Fruit fly (Drosophila melanogaster) whole organism, embryonic: ENCODE data around the gene CG13392.

Source experiments
- Antp ChIP-seq: fragments of 200-800 bp; sonication (Bioruptor generic); optimal IDR thresholded peaks from 3 replicates; lab custom pipeline; 2016; ENCODE audit warnings: missing biosample characterization, missing genetic modification characterization
- C15 ChIP-seq: fragments of 200-800 bp; sonication (Bioruptor generic); IDR thresholded peaks from 3 replicates; pipeline ENCODE4 v1.3.6; 2022; ENCODE audit warnings: missing biosample characterization, missing genetic modification characterization
- CG10321 ChIP-seq: fragments of 200-800 bp; sonication (Bioruptor generic); IDR thresholded peaks from 2 replicates; pipeline ENCODE4 v1.3.6; 2022; ENCODE audit warnings: missing biosample characterization, missing genetic modification characterization
- CG13296 ChIP-seq: fragments of 200-800 bp; sonication (Bioruptor generic); optimal IDR thresholded peaks from 3 replicates; lab custom pipeline; 2018; ENCODE audit warnings: missing biosample characterization, mild to moderate bottlenecking, missing genetic modification characterization
- CG15073 ChIP-seq: fragments of 200-800 bp; sonication (Bioruptor generic); optimal IDR thresholded peaks from 2 replicates; lab custom pipeline; 2016; ENCODE audit warnings: missing biosample characterization, missing genetic modification characterization
- CG16779 ChIP-seq: fragments of 200-800 bp; sonication (Bioruptor generic); IDR thresholded peaks from 2 replicates; pipeline ENCODE4 v1.3.6; 2022; ENCODE audit warnings: missing biosample characterization, missing genetic modification characterization
- CG17568 ChIP-seq: fragments of 200-800 bp; sonication (Bioruptor generic); optimal IDR thresholded peaks from 2 replicates; lab custom pipeline; 2018; ENCODE audit warnings: missing biosample characterization, mild to moderate bottlenecking, missing genetic modification characterization, moderate library complexity
- CG34376 ChIP-seq: fragments of 200-800 bp; sonication (Bioruptor generic); optimal IDR thresholded peaks from 2 replicates; lab custom pipeline; 2018; ENCODE audit warnings: missing biosample characterization, mild to moderate bottlenecking, missing genetic modification characterization
- CG7372 ChIP-seq: fragments of 200-800 bp; sonication (Bioruptor generic); IDR thresholded peaks from 2 replicates; pipeline ENCODE4 v1.3.6; 2022; ENCODE audit warnings: missing biosample characterization, missing genetic modification characterization
- CG8290 ChIP-seq, 3 experiments: fragments of 200-800 bp; sonication (Bioruptor generic); optimal IDR thresholded peaks; 2 replicates each; lab custom pipeline; 2016 to 2019; ENCODE audit warnings: missing biosample characterization in 3 of 3, missing genetic modification characterization in 3 of 3, mild to moderate bottlenecking in 2 of 3, moderate library complexity in 1 of 3
- Chrac-16 ChIP-seq: fragments of 200-800 bp; sonication (Bioruptor generic); optimal IDR thresholded peaks from 3 replicates; lab custom pipeline; 2016; ENCODE audit warnings: missing biosample characterization, missing genetic modification characterization
- Dbx ChIP-seq: fragments of 200-800 bp; sonication (Bioruptor generic); IDR thresholded peaks from 3 replicates; pipeline ENCODE4 v1.3.6; 2022; ENCODE audit warnings: missing biosample characterization, missing genetic modification characterization
- Deaf1 ChIP-seq: fragments of 200-800 bp; optimal IDR thresholded peaks from 3 replicates; lab custom pipeline; 2019; ENCODE audit warnings: missing biosample characterization, mild to moderate bottlenecking, missing genetic modification characterization, moderate library complexity
- Dip3 ChIP-seq: fragments of 200-800 bp; sonication (Bioruptor generic); optimal IDR thresholded peaks from 3 replicates; lab custom pipeline; 2016; ENCODE audit warnings: missing biosample characterization, missing genetic modification characterization
- Dref ChIP-seq: fragments of 200-800 bp; sonication (Bioruptor generic); IDR thresholded peaks from 2 replicates; pipeline ENCODE4 v1.3.6; 2022; ENCODE audit warnings: missing biosample characterization, missing genetic modification characterization
- Ets97D ChIP-seq: fragments of 200-800 bp; sonication (Bioruptor generic); optimal IDR thresholded peaks from 3 replicates; lab custom pipeline; 2016; ENCODE audit warnings: missing biosample characterization, missing genetic modification characterization
- Fer1 ChIP-seq: fragments of 200-800 bp; sonication (Bioruptor generic); optimal IDR thresholded peaks from 2 replicates; lab custom pipeline; 2017; ENCODE audit warnings: missing biosample characterization, mild to moderate bottlenecking, missing genetic modification characterization
- Fer3 ChIP-seq: fragments of 200-800 bp; sonication (Bioruptor generic); optimal IDR thresholded peaks from 2 replicates; lab custom pipeline; 2018; ENCODE audit warnings: missing biosample characterization, mild to moderate bottlenecking, missing genetic modification characterization, moderate library complexity
- Gug ChIP-seq: fragments of 200-800 bp; sonication (Bioruptor generic); IDR thresholded peaks from 4 replicates; pipeline ENCODE4 v1.3.6; 2022; ENCODE audit warnings: missing biosample characterization, missing genetic modification characterization
- HLH4C ChIP-seq: fragments of 200-800 bp; sonication (Bioruptor generic); IDR thresholded peaks from 3 replicates; pipeline ENCODE4 v1.3.6; 2022; ENCODE audit warnings: missing biosample characterization, missing genetic modification characterization; ENCODE audit not compliant: partially characterized antibody
- MESR4 ChIP-seq: fragments of 200-800 bp; sonication (Bioruptor generic); optimal IDR thresholded peaks from 2 replicates; lab custom pipeline; 2018; ENCODE audit warnings: missing biosample characterization, mild to moderate bottlenecking, missing genetic modification characterization, moderate library complexity
- NFAT ChIP-seq: fragments of 200-800 bp; sonication (Bioruptor generic); IDR thresholded peaks from 2 replicates; pipeline ENCODE4 v1.3.6; 2022; ENCODE audit warnings: missing biosample characterization, missing genetic modification characterization
- Ssrp ChIP-seq: fragments of 200-800 bp; sonication (Bioruptor generic); optimal IDR thresholded peaks from 2 replicates; lab custom pipeline; 2018; ENCODE audit warnings: missing biosample characterization, mild to moderate bottlenecking, missing genetic modification characterization, moderate library complexity
- Tbp ChIP-seq: fragments of >200 bp; optimal IDR thresholded peaks from 2 replicates; lab custom pipeline; 2018; ENCODE audit warnings: missing biosample characterization, missing genetic modification characterization
- amos ChIP-seq: fragments of 200-800 bp; sonication (Bioruptor generic); IDR thresholded peaks from 2 replicates; pipeline ENCODE4 v1.3.6; 2022; ENCODE audit warnings: missing biosample characterization, missing genetic modification characterization; ENCODE audit not compliant: partially characterized antibody
- az2 ChIP-seq: fragments of 200-800 bp; sonication (Bioruptor generic); optimal IDR thresholded peaks from 3 replicates; lab custom pipeline; 2016; ENCODE audit warnings: missing biosample characterization, missing genetic modification characterization
- crol ChIP-seq: fragments of 200-800 bp; sonication (Bioruptor generic); IDR thresholded peaks from 2 replicates; pipeline ENCODE4 v1.3.6; 2022; ENCODE audit warnings: missing biosample characterization, missing genetic modification characterization
- cwo ChIP-seq: fragments of 200-800 bp; sonication (Bioruptor generic); optimal IDR thresholded peaks from 3 replicates; lab custom pipeline; 2017; ENCODE audit warnings: missing biosample characterization, missing genetic modification characterization, mild to moderate bottlenecking, moderate library complexity, missing genetic modification reagents
- dmrt11E ChIP-seq: fragments of 200-800 bp; sonication (Bioruptor generic); optimal IDR thresholded peaks from 3 replicates; lab custom pipeline; 2018; ENCODE audit warnings: missing biosample characterization, mild to moderate bottlenecking, missing genetic modification characterization, moderate library complexity
- dpn ChIP-seq, 2 experiments: fragments of 200-800 bp; sonication (Bioruptor generic); optimal IDR thresholded peaks; 3 replicates each; lab custom pipeline; 2016; ENCODE audit warnings: missing biosample characterization in 2 of 2, missing genetic modification characterization in 2 of 2
- ems ChIP-seq: fragments of 200-800 bp; sonication (Bioruptor generic); optimal IDR thresholded peaks from 3 replicates; lab custom pipeline; 2016; ENCODE audit warnings: missing biosample characterization, missing genetic modification characterization
- eyg ChIP-seq: fragments of 200-800 bp; sonication (Bioruptor generic); optimal IDR thresholded peaks from 3 replicates; lab custom pipeline; 2016; ENCODE audit warnings: missing biosample characterization, missing genetic modification characterization
- fd64A ChIP-seq: fragments of 200-800 bp; sonication (Bioruptor generic); optimal IDR thresholded peaks from 3 replicates; lab custom pipeline; 2018; ENCODE audit warnings: missing biosample characterization, mild to moderate bottlenecking, missing genetic modification characterization
- gcm ChIP-seq: fragments of 200-800 bp; sonication (Bioruptor generic); optimal IDR thresholded peaks from 2 replicates; lab custom pipeline; 2019; ENCODE audit warnings: missing biosample characterization, mild to moderate bottlenecking, missing genetic modification characterization, moderate library complexity
- h ChIP-seq: fragments of >200 bp; optimal IDR thresholded peaks from 2 replicates; lab custom pipeline; 2017
- ham ChIP-seq: fragments of 200-800 bp; sonication (Bioruptor generic); IDR thresholded peaks from 2 replicates; pipeline ENCODE4 v1.3.6; 2022; ENCODE audit warnings: missing biosample characterization, missing genetic modification characterization
- insv ChIP-seq, 2 experiments: fragments of 200-800 bp; sonication (Bioruptor generic); optimal IDR thresholded peaks; 3 replicates each; lab custom pipeline; 2016 to 2018; ENCODE audit warnings: missing biosample characterization in 2 of 2, missing genetic modification characterization in 2 of 2
- inv ChIP-seq: fragments of 200-800 bp; sonication (Bioruptor generic); IDR thresholded peaks from 2 replicates; pipeline ENCODE4 v1.3.6; 2022; ENCODE audit warnings: missing biosample characterization, missing genetic modification characterization; ENCODE audit not compliant: partially characterized antibody
- pho ChIP-seq: fragments of 200-800 bp; sonication (Bioruptor generic); optimal IDR thresholded peaks from 2 replicates; lab custom pipeline; 2016; ENCODE audit warnings: missing biosample characterization, missing genetic modification characterization
- pita ChIP-seq: fragments of 200-800 bp; sonication (Bioruptor generic); optimal IDR thresholded peaks from 2 replicates; lab custom pipeline; 2017; ENCODE audit warnings: missing biosample characterization, mild to moderate bottlenecking, missing genetic modification characterization
- ro ChIP-seq: fragments of 200-800 bp; sonication (Bioruptor generic); IDR thresholded peaks from 2 replicates; pipeline ENCODE4 v1.3.6; 2022; ENCODE audit warnings: missing biosample characterization, missing genetic modification characterization
- sc ChIP-seq, 3 experiments: fragments of >200 bp in 2 of 3; fragments of 200-800 bp in 1 of 3; sonication (Bioruptor generic) in 1 of 3; optimal IDR thresholded peaks; 2 replicates in 2 of 3; 3 replicates in 1 of 3; lab custom pipeline; 2017; ENCODE audit warnings: mild to moderate bottlenecking in 1 of 3, missing biosample characterization in 1 of 3, missing genetic modification characterization in 1 of 3, missing genetic modification reagents in 1 of 3
- sd ChIP-seq: fragments of 200-800 bp; sonication (Bioruptor generic); optimal IDR thresholded peaks from 3 replicates; lab custom pipeline; 2018; ENCODE audit warnings: missing biosample characterization, mild to moderate bottlenecking, missing genetic modification characterization, moderate library complexity
- sisA ChIP-seq: fragments of 200-800 bp; sonication (Bioruptor generic); IDR thresholded peaks from 2 replicates; pipeline ENCODE4 v1.3.6; 2022; ENCODE audit warnings: missing biosample characterization, missing genetic modification characterization
- slbo ChIP-seq: fragments of 200-800 bp; sonication (Bioruptor generic); IDR thresholded peaks from 2 replicates; pipeline ENCODE4 v1.3.6; 2022; ENCODE audit warnings: missing biosample characterization, missing genetic modification characterization
- trh ChIP-seq: fragments of 200-800 bp; sonication (Bioruptor generic); optimal IDR thresholded peaks from 2 replicates; lab custom pipeline; 2016; ENCODE audit warnings: missing biosample characterization, missing genetic modification characterization
- unpg ChIP-seq: fragments of 200-800 bp; sonication (Bioruptor generic); optimal IDR thresholded peaks from 3 replicates; lab custom pipeline; 2018; ENCODE audit warnings: missing biosample characterization, mild to moderate bottlenecking, missing genetic modification characterization, moderate library complexity
- zen ChIP-seq: fragments of 200-800 bp; sonication (Bioruptor generic); optimal IDR thresholded peaks from 3 replicates; lab custom pipeline; 2018; ENCODE audit warnings: missing biosample characterization, mild to moderate bottlenecking, missing genetic modification characterization, moderate library complexity
- zfh2 ChIP-seq: fragments of 200-800 bp; sonication (Bioruptor generic); optimal IDR thresholded peaks from 2 replicates; lab custom pipeline; 2016; ENCODE audit warnings: missing biosample characterization, missing genetic modification characterization

The CG13392 gene

dm6 chr2L:8362273-8362954 is 20.2 kb downstream of the CG13392 start, which contains the start of gene CG7627 (continued):
- peak; percentile 34 for TF ChIP-seq trh (GFP tag; lab: Kevin White, UChicago)
- peak; percentile 70 for TF ChIP-seq az2 (GFP tag; lab: Kevin White, UChicago)
- peak; percentile 73 for TF ChIP-seq Dip3
- 0 out of 3 replicates have a peak, but pooled peaks have one; percentile 52 for TF ChIP-seq C15 (GFP tag; lab: Robert Waterston, UW)
- peak; percentile 45 for TF ChIP-seq CG17568 (GFP tag; lab: Kevin White, UChicago)
- TF ChIP-seq eyg (GFP tag; lab: Kevin White, UChicago): peak; percentile 50
- peak; percentile 62 for TF ChIP-seq Chrac-16 (GFP tag; lab: Kevin White, UChicago)
- no peak for TF ChIP-seq inv (GFP tag; lab: Robert Waterston, UW)
- no peak for TF ChIP-seq fd64A (GFP tag; lab: Kevin White, UChicago)
- TF ChIP-seq gcm (GFP tag; lab: Kevin White, UChicago): peak; percentile 48
- TF ChIP-seq CG13296 (GFP tag; lab: Kevin White, UChicago): peak; percentile 67
- TF ChIP-seq cwo (GFP tag; lab: Kevin White, UChicago): peak; percentile 83
- TF ChIP-seq sc (optimal IDR thresholded peaks at IDR 0.05; lab: Kevin White, UChicago): no peak
- peak; percentile 6 for TF ChIP-seq sc (GFP tag; optimal IDR thresholded peaks at IDR 0.05; lab: Kevin White, UChicago)
- 0 out of 2 replicates have a peak, but pooled peaks have one; percentile 34 for TF ChIP-seq CG16779 (GFP tag; lab: Robert Waterston, UW)
- TF ChIP-seq zfh2 (GFP tag; lab: Kevin White, UChicago): peak; percentile 74
- TF ChIP-seq Gug (GFP tag; lab: Robert Waterston, UW): peak; percentile 86
- TF ChIP-seq ham: no peak
- no peak for TF ChIP-seq pita (GFP tag; lab: Kevin White, UChicago)
- TF ChIP-seq CG10321 (GFP tag; lab: Robert Waterston, UW): no peak
- peak; percentile 11 for TF ChIP-seq zen (tag; lab: Kevin White, UChicago)
- peak; percentile 76 for TF ChIP-seq CG34376 (GFP tag; lab: Kevin White, UChicago)
- peak; percentile 15 for TF ChIP-seq CG15073 (GFP tag; lab: Kevin White, UChicago)
- TF ChIP-seq dpn (GFP tag; optimal IDR thresholded peaks at IDR 0.05; lab: Kevin White, UChicago): peak; percentile 67 to 77
- no peak for TF ChIP-seq MESR4
- TF ChIP-seq crol (GFP tag; lab: Robert Waterston, UW): no peak
- peak; percentile 42 for TF ChIP-seq Ets97D (GFP tag; lab: Kevin White, UChicago)
- TF ChIP-seq NFAT (GFP tag; lab: Robert Waterston, UW): peak; percentile 82
- no peak for TF ChIP-seq HLH4C (GFP tag; lab: Robert Waterston, UW)
- TF ChIP-seq Tbp (GFP tag; lab: Kevin White, UChicago): no peak
- TF ChIP-seq Antp (GFP tag; lab: Kevin White, UChicago): peak; percentile 70
- TF ChIP-seq CG7372 (GFP tag; lab: Robert Waterston, UW): peak; percentile 75
- TF ChIP-seq slbo (GFP tag; lab: Robert Waterston, UW): peak; percentile 87
- peak; percentile 61 for TF ChIP-seq Ssrp (tag; lab: Kevin White, UChicago)
- peak; percentile 70 for TF ChIP-seq unpg (GFP tag; lab: Kevin White, UChicago)
- peak; percentile 97 for TF ChIP-seq Deaf1 (tag; lab: Kevin White, UChicago)
- TF ChIP-seq amos (GFP tag; lab: Robert Waterston, UW): peak; percentile 27; the same call in 1 of the 2 replicates
- TF ChIP-seq CG8290 (GFP tag; optimal IDR thresholded peaks at IDR 0.05; lab: Kevin White, UChicago): peak; percentile 22
- TF ChIP-seq CG8290 (tag; optimal IDR thresholded peaks at IDR 0.05; lab: Kevin White, UChicago): peak in 1 of 2 experiments; percentile 71
- peak; percentile 41 for TF ChIP-seq sd (tag; lab: Kevin White, UChicago)
- peak; percentile 86 for TF ChIP-seq Fer1
- TF ChIP-seq ro (GFP tag; lab: Robert Waterston, UW): peak; percentile 70
- no peak for TF ChIP-seq h (lab: Kevin White, UChicago)
- peak; percentile 82 for TF ChIP-seq Fer3 (tag; lab: Kevin White, UChicago)
- peak; percentile 27 for TF ChIP-seq Dref (GFP tag; lab: Robert Waterston, UW)
- peak; percentile 59 for TF ChIP-seq pho (GFP tag; lab: Kevin White, UChicago)
- TF ChIP-seq sisA (GFP tag; lab: Robert Waterston, UW): peak; percentile 79
- TF ChIP-seq ems: peak; percentile 67
- peak in 1 of 2 experiments; percentile 82 for TF ChIP-seq insv (GFP tag; optimal IDR thresholded peaks at IDR 0.05; lab: Kevin White, UChicago)
- peak; percentile 62 for TF ChIP-seq dmrt11E (tag; lab: Kevin White, UChicago)
- peak; percentile 85 for TF ChIP-seq Dbx (GFP tag; lab: Robert Waterston, UW)
